Fruit fly (Drosophila melanogaster) whole organism, larva: ENCODE data around the gene Mur29B.
A peak's percentile ranks its signal among the peaks of the same experiment; 100 is the strongest.

ENCODE experiments used
- noc ChIP-seq: fragments of 200-800 bp; sonication (Bioruptor generic); optimal IDR thresholded peaks from 3 replicates; lab custom pipeline; 2019; ENCODE audit warnings: missing biosample characterization, mild to moderate bottlenecking, missing genetic modification characterization, moderate library complexity

Mur29B gene

dm6 chr2L:8393122-8393521, 41.1 kb downstream of the Mur29B start, which contains the start of gene Acp29AB:
Acp29AB (minus strand) TSS chr2L:8393222.
- no peak for TF ChIP-seq noc (tag; lab: Kevin White, UChicago)

- no peak for TF ChIP-seq noc (tag; lab: Kevin White, UChicago)
Measured at dm6 chr2L:8394180-8394579, 42.2 kb downstream of the Mur29B start, which contains the start of gene lectin-29Ca. lectin-29Ca (minus strand) TSS chr2L:8394280.

dm6 chr2L:8394840-8395239, 42.9 kb downstream of the Mur29B start, which contains the start of gene Peritrophin-15b:
Peritrophin-15b (minus strand) TSS chr2L:8394940.
- no peak for TF ChIP-seq noc (tag; lab: Kevin White, UChicago)

dm6 chr2L:8395996-8396699, 44.2 kb downstream of the Mur29B start, which contains the start of the genes Peritrophin-15a and CG13385:
Peritrophin-15a (minus strand) TSS chr2L:8396096.
CG13385 (plus strand) TSS chr2L:8396649.
- no peak for TF ChIP-seq noc (tag; lab: Kevin White, UChicago)

DNA sequence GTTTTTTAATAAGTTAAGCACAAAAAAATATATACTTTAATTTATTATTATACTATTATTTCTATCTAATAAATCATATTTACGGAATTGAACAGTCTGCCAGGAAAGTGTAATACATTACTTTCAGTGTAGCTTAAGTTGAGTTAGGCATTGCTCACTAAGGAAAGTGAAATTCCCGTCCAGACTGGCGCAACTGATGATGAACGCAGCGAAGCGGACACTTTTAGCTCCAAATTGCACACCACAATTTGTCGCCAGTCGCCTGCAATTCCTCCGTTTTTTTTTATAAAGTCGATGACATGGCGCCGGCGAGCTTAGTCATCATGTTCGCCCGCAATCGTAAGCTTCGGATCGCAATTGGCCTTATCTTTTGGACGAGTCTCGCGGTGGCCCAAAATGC, 46.7 kb downstream of the Mur29B start, which contains the start of gene CG13386:
TSS of gene CG13386 (plus strand) at position 301 of the 400 bp plus-strand sequence.
- TF ChIP-seq noc (tag; lab: Kevin White, UChicago) = no peak

- no peak for TF ChIP-seq noc (tag; lab: Kevin White, UChicago)
Measured at dm6 chr2L:8399863-8400598, 48.0 kb downstream of the Mur29B start, which contains the start of gene CG31898. CG31898 (plus strand) TSS chr2L:8400421.

DNA sequence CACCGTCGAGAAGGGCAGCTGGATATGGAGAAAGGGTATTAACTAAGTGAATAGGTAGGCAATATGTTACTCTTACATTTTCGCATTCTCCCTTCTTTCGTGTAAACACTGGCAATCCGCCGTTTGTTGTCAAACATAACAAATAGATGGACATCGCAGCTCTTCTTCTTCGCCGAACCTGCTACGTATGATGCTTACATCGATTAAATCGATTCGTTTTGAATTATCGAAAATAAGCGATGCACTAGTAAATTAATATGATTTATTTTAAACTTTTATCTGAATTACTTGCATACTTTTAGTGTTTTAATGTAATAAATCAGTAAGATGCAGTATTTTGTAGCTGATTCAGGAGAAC, 50.9 kb downstream of the Mur29B start, which contains the start of gene fy:
TSS of gene fy (minus strand) at position 353 of the 358 bp plus-strand sequence.
- TF ChIP-seq noc (tag; lab: Kevin White, UChicago) = no peak

DNA sequence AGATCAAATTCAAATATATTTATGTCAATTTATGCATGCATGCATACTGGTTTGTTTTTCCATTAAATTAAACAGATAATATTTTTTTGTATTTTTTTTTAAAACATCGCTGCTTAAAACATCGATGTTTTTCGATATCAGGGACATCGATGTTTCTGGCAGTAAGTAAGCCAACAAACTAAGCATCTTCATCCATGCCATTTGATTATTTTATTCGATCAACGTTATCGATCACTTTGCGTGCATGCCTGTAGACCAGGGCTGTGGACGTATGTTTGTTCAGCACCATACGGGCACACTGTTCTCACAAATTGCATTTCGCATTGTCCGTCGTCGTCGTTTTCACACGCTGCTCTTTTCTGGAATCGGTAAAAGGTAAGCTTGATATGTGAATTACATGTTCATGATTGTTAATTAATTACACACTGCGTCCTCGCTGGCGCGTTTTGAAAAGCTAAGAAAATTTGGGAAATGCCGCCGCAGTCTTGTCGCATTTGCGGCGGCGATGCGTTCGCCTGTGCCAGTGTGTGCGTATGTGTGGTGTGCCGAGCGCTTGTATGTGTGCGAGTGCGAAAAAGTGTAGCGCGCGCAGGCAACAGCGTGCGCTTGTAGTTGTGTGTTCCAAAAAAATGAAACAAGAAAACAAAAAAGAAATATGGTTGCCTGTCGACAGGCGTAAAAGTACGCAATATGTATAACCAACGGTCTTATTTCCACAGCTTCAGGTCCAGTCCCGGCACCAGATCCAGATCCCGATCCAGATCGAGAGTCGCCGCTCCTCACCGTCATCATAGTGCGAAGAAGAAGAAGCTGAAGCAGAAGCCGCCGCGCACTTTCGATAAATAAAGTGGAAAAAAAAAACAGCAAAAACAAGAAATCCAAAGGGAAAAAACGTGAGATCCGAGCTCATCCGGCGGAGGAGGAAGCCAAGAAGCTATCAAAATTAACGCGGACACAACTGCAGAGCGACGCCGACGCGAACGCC, 51.6 kb downstream of the Mur29B start, which contains the start of gene emb:
TSS of gene emb (plus strand) at position 288 of the 985 bp plus-strand sequence.
- peak; percentile 44 for TF ChIP-seq noc (tag; lab: Kevin White, UChicago)
